Worm (Caenorhabditis elegans) whole organism, L4/young adult: Measurements from ENCODE around the gene F09E10.5.

Experiments used
- W03F9.2 ChIP-seq: fragments of 150-350 bp; optimal IDR thresholded peaks from 2 replicates; lab custom pipeline; 2014; ENCODE audit warnings: missing biosample characterization, missing genetic modification characterization
- him-1 ChIP-seq: sonication (generic microtip); optimal IDR thresholded peaks from 2 replicates; lab custom pipeline; 2016; ENCODE audit warnings: missing genotype, missing genetic modification reagents, missing genetic modification characterization, missing compliant biosample characterization

- no peak for TF ChIP-seq him-1 (tag; lab: Kevin White, UChicago)
- no peak for TF ChIP-seq W03F9.2
Measured at ce11 chrX:1471232-1471631, 22.9 kb downstream of the F09E10.5 start.
